Worm (Caenorhabditis elegans) whole organism, midembryonic: ENCODE data around the gene clec-170.

Experiments
- flt-1 ChIP-seq: fragments of 200-800 bp; sonication (Bioruptor generic); IDR thresholded peaks from 2 replicates; pipeline ENCODE4 v1.3.6; 2022; ENCODE audit warnings: missing genetic modification characterization, missing compliant biosample characterization
- ztf-23 ChIP-seq: fragments of 200-800 bp; sonication (Bioruptor generic); IDR thresholded peaks from 2 replicates; pipeline ENCODE4 v1.3.6; 2022; ENCODE audit warnings: missing genetic modification reagents, missing genetic modification characterization, missing compliant biosample characterization

DNA sequence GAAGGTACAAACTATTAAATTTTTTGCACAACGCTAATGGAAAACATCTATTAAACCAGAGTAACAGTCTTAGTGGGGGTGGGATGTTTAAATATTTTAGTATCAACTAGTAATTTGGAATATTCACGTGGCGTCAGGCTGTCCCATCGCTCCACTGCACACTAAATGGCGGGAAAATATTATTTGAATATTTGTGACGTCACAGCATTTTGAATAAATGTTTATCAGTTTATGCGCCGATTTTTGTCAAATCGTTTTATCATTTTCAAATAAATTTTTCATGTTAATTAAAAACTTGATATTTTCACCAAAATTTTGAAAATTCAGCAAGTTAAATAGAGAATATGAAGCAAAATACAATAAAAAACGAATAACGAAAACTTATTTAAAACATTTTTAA lies 23.4 kb upstream of the clec-170 start, which contains the start of gene F38A1.15:
- TF ChIP-seq ztf-23 (GFP tag; lab: Robert Waterston, UW), result no peak
- no peak for TF ChIP-seq flt-1 (GFP tag; lab: Robert Waterston, UW)
